Worm (Caenorhabditis elegans): ENCODE data around the gene pho-9.

pho-9 gene

DNA sequence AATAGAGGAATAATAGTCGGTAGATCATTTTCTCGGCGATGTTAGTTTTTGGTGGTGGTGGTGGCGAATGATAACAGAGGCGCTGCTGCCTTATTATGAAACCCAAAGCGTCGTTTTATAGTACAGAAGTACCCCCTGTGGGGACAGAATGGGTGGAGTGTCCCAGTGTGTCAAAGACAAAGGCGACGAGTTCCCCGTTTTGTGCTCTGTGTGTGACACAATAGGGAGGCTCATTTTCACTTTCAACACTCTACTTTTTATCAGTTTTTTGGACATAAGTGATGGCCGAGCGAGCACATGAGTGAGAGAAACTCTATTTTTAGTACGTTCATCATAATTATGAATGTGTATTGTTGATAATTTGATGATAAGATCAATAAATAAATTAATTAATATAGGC lies at the start of gene pho-9:
Gene pho-9 (minus strand): TSS at position 91 of the 400 bp plus-strand sequence.
- no peak for TF ChIP-seq hmbx-1 (tag; optimal IDR thresholded peaks at IDR 0.05)
- TF ChIP-seq aly-1 (tag; optimal IDR thresholded peaks at IDR 0.05), result no peak
- TF ChIP-seq ama-1 (optimal IDR thresholded peaks at IDR 0.05), result no peak

- TF ChIP-seq hmbx-1 (tag; optimal IDR thresholded peaks at IDR 0.05) (no peak), ceh-36 (tag; optimal IDR thresholded peaks at IDR 0.05) (no peak), F13C5.2 (tag; optimal IDR thresholded peaks at IDR 0.05) (peak; percentile 22), ceh-13 (GFP tag; optimal IDR thresholded peaks at IDR 0.05) (no peak), hnd-1 (tag; optimal IDR thresholded peaks at IDR 0.05) (no peak), aly-1 (tag; optimal IDR thresholded peaks at IDR 0.05) (no peak), B0310.2 (tag; optimal IDR thresholded peaks at IDR 0.05) (no peak), scrt-1 (GFP tag; IDR thresholded peaks at IDR 0.05) (no peak), tbx-11 (GFP tag; IDR thresholded peaks at IDR 0.05) (no peak)
These were observed 44.5 kb upstream of the pho-9 start, which contains the start of gene Y71H2AM.3 for ce11 chrIII:2805084-2805483. TSS of gene Y71H2AM.3 (plus strand) at chrIII:2805430.

DNA sequence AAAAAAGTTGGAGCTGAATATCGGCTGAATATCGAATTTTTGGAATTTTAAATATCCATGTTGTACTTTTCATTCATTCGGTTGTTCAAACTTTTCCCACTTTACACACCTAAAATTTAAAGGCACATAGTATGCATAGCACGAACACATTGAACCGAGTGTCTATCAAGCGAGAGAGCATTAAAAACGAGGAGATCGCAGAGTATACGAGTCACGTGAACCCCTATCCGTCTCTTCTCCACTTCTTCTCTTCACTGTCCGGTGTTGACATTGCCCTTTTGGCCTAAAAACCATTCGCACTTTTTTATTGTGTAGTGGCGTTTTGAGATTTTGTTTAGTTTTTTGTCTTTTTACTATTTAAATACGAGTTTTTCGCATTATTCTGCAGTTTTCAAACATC lies 43.8 kb upstream of the pho-9 start:
- TF ChIP-seq tra-4 (tag; optimal IDR thresholded peaks at IDR 0.05) (no peak), aly-1 (tag; optimal IDR thresholded peaks at IDR 0.05) (no peak), sea-1 (GFP tag; conservative IDR thresholded peaks at IDR 0.05) (no peak), hmg-4 (GFP tag; optimal IDR thresholded peaks at IDR 0.05) (no peak), B0310.2 (tag; optimal IDR thresholded peaks at IDR 0.05) (no peak), tbx-11 (GFP tag; IDR thresholded peaks at IDR 0.05) (no peak), scrt-1 (GFP tag; IDR thresholded peaks at IDR 0.05) (no peak), hnd-1 (tag; optimal IDR thresholded peaks at IDR 0.05) (no peak), tbx-37 (GFP tag; conservative IDR thresholded peaks at IDR 0.05) (no peak), ets-7 (tag; optimal IDR thresholded peaks at IDR 0.05) (no peak), ceh-13 (GFP tag; optimal IDR thresholded peaks at IDR 0.05) (no peak), pes-1 (GFP tag; IDR thresholded peaks at IDR 0.05) (no peak)

ce11 chrIII:2801800-2802515 lies 41.3 kb upstream of the pho-9 start, which contains the start of the genes twk-45 and Y71H2AM.25:
TSS of gene twk-45 (minus strand) at chrIII:2801900.
TSS of gene Y71H2AM.25 (plus strand) at chrIII:2802465.
- TF ChIP-seq ama-1 (optimal IDR thresholded peaks at IDR 0.05), result no peak

DNA sequence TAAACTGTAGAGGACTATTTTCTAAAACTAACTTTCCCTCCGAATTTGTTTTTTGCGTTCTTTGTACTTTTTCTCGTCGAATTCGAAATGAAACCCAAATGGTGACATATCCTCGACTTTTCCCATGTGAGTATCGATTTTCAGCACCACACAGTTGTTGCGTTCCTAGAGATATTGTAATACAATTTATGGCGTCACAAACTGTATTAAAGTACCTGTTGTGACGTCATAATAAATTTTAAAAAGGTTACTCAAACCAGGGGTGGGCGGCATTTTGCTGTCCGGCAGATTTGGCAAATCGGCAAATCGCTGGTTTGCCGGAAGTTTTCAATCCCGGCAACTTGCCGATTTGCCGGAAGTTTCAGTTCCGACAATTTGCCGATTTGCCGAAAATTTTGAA lies 40.1 kb upstream of the pho-9 start:
- TF ChIP-seq hnd-1 (tag; optimal IDR thresholded peaks at IDR 0.05), result no peak
- no peak for TF ChIP-seq B0310.2 (tag; optimal IDR thresholded peaks at IDR 0.05)
- no peak for TF ChIP-seq pes-1 (GFP tag; IDR thresholded peaks at IDR 0.05)
- TF ChIP-seq hmbx-1 (tag; optimal IDR thresholded peaks at IDR 0.05), result no peak
- TF ChIP-seq hmg-4 (GFP tag; optimal IDR thresholded peaks at IDR 0.05), result no peak
- no peak for TF ChIP-seq tbx-11 (GFP tag; IDR thresholded peaks at IDR 0.05)
- TF ChIP-seq ceh-13 (GFP tag; optimal IDR thresholded peaks at IDR 0.05), result no peak
- no peak for TF ChIP-seq ama-1 (optimal IDR thresholded peaks at IDR 0.05)
- no peak for TF ChIP-seq tbx-37 (GFP tag; conservative IDR thresholded peaks at IDR 0.05)
- no peak for TF ChIP-seq tra-4 (tag; optimal IDR thresholded peaks at IDR 0.05)
- TF ChIP-seq aly-1 (tag; optimal IDR thresholded peaks at IDR 0.05), result no peak
- TF ChIP-seq scrt-1 (GFP tag; IDR thresholded peaks at IDR 0.05), result no peak
- TF ChIP-seq ets-7 (tag; optimal IDR thresholded peaks at IDR 0.05), result no peak
- no peak for TF ChIP-seq ceh-36 (tag; optimal IDR thresholded peaks at IDR 0.05)
- TF ChIP-seq flt-1 (GFP tag; IDR thresholded peaks at IDR 0.05), result no peak
- TF ChIP-seq F13C5.2 (tag; optimal IDR thresholded peaks at IDR 0.05), result no peak
- no peak for TF ChIP-seq sea-1 (GFP tag; conservative IDR thresholded peaks at IDR 0.05)

- TF ChIP-seq ama-1 (optimal IDR thresholded peaks at IDR 0.05), result no peak
- TF ChIP-seq B0310.2 (tag; optimal IDR thresholded peaks at IDR 0.05), result no peak
- no peak for TF ChIP-seq hmbx-1 (tag; optimal IDR thresholded peaks at IDR 0.05)
- TF ChIP-seq ets-7 (tag; optimal IDR thresholded peaks at IDR 0.05), result no peak
These were observed 34.9 kb upstream of the pho-9 start for ce11 chrIII:2795442-2796023.

DNA sequence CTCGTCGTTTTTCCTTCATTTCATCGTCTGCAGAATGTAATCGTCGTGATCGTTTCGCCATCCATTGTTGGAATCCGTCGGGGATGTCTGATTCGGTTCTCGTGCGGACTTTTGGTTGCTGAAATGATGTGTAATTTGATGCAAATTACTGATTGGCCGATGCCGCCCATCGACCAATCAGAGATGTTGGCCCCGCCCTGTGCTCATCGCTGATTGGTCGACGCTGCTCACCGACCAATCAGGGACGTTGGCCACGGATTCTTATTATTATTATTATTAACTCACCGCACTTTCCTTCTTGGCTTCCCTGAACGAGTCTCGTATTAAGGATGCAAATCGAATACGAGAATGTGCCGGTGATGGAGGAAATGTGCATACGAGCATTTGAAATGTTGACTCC lies 33.4 kb upstream of the pho-9 start:
- no peak for TF ChIP-seq hmg-4 (GFP tag; optimal IDR thresholded peaks at IDR 0.05)
- no peak for TF ChIP-seq ama-1 (optimal IDR thresholded peaks at IDR 0.05)
- no peak for TF ChIP-seq aly-1 (tag; optimal IDR thresholded peaks at IDR 0.05)
- TF ChIP-seq ceh-13 (GFP tag; optimal IDR thresholded peaks at IDR 0.05), result no peak
- TF ChIP-seq scrt-1 (GFP tag; IDR thresholded peaks at IDR 0.05), result no peak
- no peak for TF ChIP-seq flt-1 (GFP tag; IDR thresholded peaks at IDR 0.05)
- no peak for TF ChIP-seq hmbx-1 (tag; optimal IDR thresholded peaks at IDR 0.05)
- no peak for TF ChIP-seq pes-1 (GFP tag; IDR thresholded peaks at IDR 0.05)
- no peak for TF ChIP-seq ceh-36 (tag; optimal IDR thresholded peaks at IDR 0.05)
- no peak for TF ChIP-seq hnd-1 (tag; optimal IDR thresholded peaks at IDR 0.05)
- no peak for TF ChIP-seq tbx-11 (GFP tag; IDR thresholded peaks at IDR 0.05)
- no peak for TF ChIP-seq sea-1 (GFP tag; conservative IDR thresholded peaks at IDR 0.05)

- TF ChIP-seq ets-7 (tag; optimal IDR thresholded peaks at IDR 0.05) (no peak), hmg-4 (GFP tag; optimal IDR thresholded peaks at IDR 0.05) (no peak), flt-1 (GFP tag; IDR thresholded peaks at IDR 0.05) (no peak), sea-1 (GFP tag; conservative IDR thresholded peaks at IDR 0.05) (no peak), aly-1 (tag; optimal IDR thresholded peaks at IDR 0.05) (no peak), scrt-1 (GFP tag; IDR thresholded peaks at IDR 0.05) (no peak), ceh-13 (GFP tag; optimal IDR thresholded peaks at IDR 0.05) (no peak), hmbx-1 (tag; optimal IDR thresholded peaks at IDR 0.05) (no peak), tbx-37 (GFP tag; conservative IDR thresholded peaks at IDR 0.05) (no peak), B0310.2 (tag; optimal IDR thresholded peaks at IDR 0.05) (no peak), ama-1 (optimal IDR thresholded peaks at IDR 0.05) (no peak), hnd-1 (tag; optimal IDR thresholded peaks at IDR 0.05) (no peak), pes-1 (GFP tag; IDR thresholded peaks at IDR 0.05) (no peak), F13C5.2 (tag; optimal IDR thresholded peaks at IDR 0.05) (no peak), ceh-36 (tag; optimal IDR thresholded peaks at IDR 0.05) (no peak), tbx-11 (GFP tag; IDR thresholded peaks at IDR 0.05) (no peak), tra-4 (tag; optimal IDR thresholded peaks at IDR 0.05) (no peak)
These were observed 27.4 kb upstream of the pho-9 start, which contains the start of gene tbcc-1 for ce11 chrIII:2787979-2788491. TSS of gene tbcc-1 (plus strand) at chrIII:2788441.

Data from whole organism, early embryonic.